Worm (Caenorhabditis elegans) whole organism, young adult: ENCODE results near the gene R05H11.2.

ENCODE experiments used
- D2030.7 ChIP-seq: fragments of 200-800 bp; sonication (Bioruptor generic); IDR thresholded peaks from 2 replicates; pipeline ENCODE4 v1.3.6; 2022; ENCODE audit warnings: missing genetic modification reagents, missing genetic modification characterization, missing compliant biosample characterization
- F10E7.11 ChIP-seq: sonication (generic microtip); optimal IDR thresholded peaks from 2 replicates; lab custom pipeline; 2017; ENCODE audit warnings: mild to moderate bottlenecking, missing genetic modification characterization, moderate library complexity, missing compliant biosample characterization
- F23B12.7 ChIP-seq: sonication (generic microtip); optimal IDR thresholded peaks from 2 replicates; lab custom pipeline; 2017; ENCODE audit warnings: missing genetic modification characterization, mild to moderate bottlenecking, missing compliant biosample characterization, antibody characterized with exemption, moderate library complexity; ENCODE audit not compliant: insufficient read depth
- F33H1.4 ChIP-seq: fragments of 200-800 bp; sonication (Bioruptor generic); IDR thresholded peaks from 2 replicates; pipeline ENCODE4 v1.3.6; 2022; ENCODE audit warnings: missing genetic modification reagents, missing genetic modification characterization, missing compliant biosample characterization
- F37B4.10 ChIP-seq: fragments of 200-800 bp; sonication (Bioruptor generic); IDR thresholded peaks from 2 replicates; pipeline ENCODE4 v1.3.6; 2022; ENCODE audit warnings: missing genetic modification characterization, missing compliant biosample characterization
- F49E8.2 ChIP-seq: sonication (generic microtip); optimal IDR thresholded peaks from 3 replicates; lab custom pipeline; 2017; ENCODE audit warnings: missing genetic modification characterization, mild to moderate bottlenecking, missing compliant biosample characterization, antibody characterized with exemption, moderate library complexity; ENCODE audit not compliant: insufficient read depth
- T26A5.8 ChIP-seq: sonication (generic microtip); optimal IDR thresholded peaks from 2 replicates; lab custom pipeline; 2016; ENCODE audit warnings: missing genetic modification characterization, missing compliant biosample characterization
- Y53F4B.3 ChIP-seq: fragments of 200-800 bp; sonication (Bioruptor generic); IDR thresholded peaks from 2 replicates; pipeline ENCODE4 v1.3.6; 2022; ENCODE audit warnings: missing genetic modification reagents, missing genetic modification characterization, missing compliant biosample characterization
- Y53G8AR.9 ChIP-seq: fragments of 200-800 bp; sonication (Bioruptor generic); conservative IDR thresholded peaks from 2 replicates; pipeline ENCODE4 v1.3.6; 2022; ENCODE audit warnings: missing genetic modification reagents, missing genetic modification characterization, missing compliant biosample characterization
- ama-1 ChIP-seq, 3 experiments: fragments of 150-350 bp in 1 of 3; sonication (generic microtip) in 2 of 3; optimal IDR thresholded peaks; 2 replicates each; lab custom pipeline; 2014 to 2018; ENCODE audit warnings: missing biosample characterization in 2 of 3, missing genetic modification characterization in 2 of 3, missing genetic modification reagents in 2 of 3
- athp-1 ChIP-seq: sonication (generic microtip); optimal IDR thresholded peaks from 2 replicates; lab custom pipeline; 2017; ENCODE audit warnings: mild to moderate bottlenecking, missing genetic modification characterization, missing compliant biosample characterization
- attf-3 ChIP-seq: fragments of 200-800 bp; sonication (Bioruptor generic); conservative IDR thresholded peaks from 2 replicates; pipeline ENCODE4 v1.3.6; 2022; ENCODE audit warnings: missing genetic modification reagents, missing genetic modification characterization, missing compliant biosample characterization
- attf-5 ChIP-seq: fragments of 200-800 bp; sonication (Bioruptor generic); optimal IDR thresholded peaks from 2 replicates; lab custom pipeline; 2018; ENCODE audit warnings: mild to moderate bottlenecking, missing genetic modification characterization, missing compliant biosample characterization
- cebp-1 ChIP-seq, 2 experiments: fragments of 200-800 bp in 1 of 2; sonication (Bioruptor generic) in 1 of 2; sonication (generic microtip) in 1 of 2; IDR thresholded peaks in 1 of 2; optimal IDR thresholded peaks in 1 of 2; 2 replicates each; pipeline versions ENCODE4 v1.3.6 to Lab custom; 2017 to 2022; ENCODE audit warnings: missing compliant biosample characterization in 2 of 2, missing genetic modification characterization in 2 of 2, mild to moderate bottlenecking in 1 of 2, missing genetic modification reagents in 1 of 2, moderate library complexity in 1 of 2
- cebp-2 ChIP-seq: fragments of 200-800 bp; sonication (Bioruptor generic); IDR thresholded peaks from 2 replicates; pipeline ENCODE4 v1.3.6; 2022; ENCODE audit warnings: missing genetic modification characterization, missing compliant biosample characterization
- die-1 ChIP-seq: sonication (generic microtip); optimal IDR thresholded peaks from 2 replicates; lab custom pipeline; 2016; ENCODE audit warnings: missing genotype, mild to moderate bottlenecking, missing genetic modification characterization, missing compliant biosample characterization
- dpff-1 ChIP-seq: sonication (generic microtip); optimal IDR thresholded peaks from 2 replicates; lab custom pipeline; 2017; ENCODE audit warnings: mild to moderate bottlenecking, missing genetic modification characterization, missing compliant biosample characterization
- egl-44 ChIP-seq: fragments of 200-800 bp; sonication (Bioruptor generic); IDR thresholded peaks from 2 replicates; pipeline ENCODE4 v1.3.6; 2022; ENCODE audit warnings: missing genetic modification reagents, missing genetic modification characterization, missing compliant biosample characterization
- him-1 ChIP-seq: sonication (generic microtip); optimal IDR thresholded peaks from 2 replicates; lab custom pipeline; 2016; ENCODE audit warnings: missing genotype, missing genetic modification reagents, missing genetic modification characterization, missing compliant biosample characterization
- hlh-12 ChIP-seq: sonication (generic microtip); optimal IDR thresholded peaks from 2 replicates; lab custom pipeline; 2016; ENCODE audit warnings: missing genetic modification characterization, missing compliant biosample characterization
- hmg-1.2 ChIP-seq: fragments of 200-800 bp; sonication (Bioruptor generic); IDR thresholded peaks from 2 replicates; pipeline ENCODE4 v1.3.6; 2022; ENCODE audit warnings: missing genetic modification reagents, missing genetic modification characterization, missing compliant biosample characterization
- let-607 ChIP-seq, 2 experiments: fragments of 200-800 bp in 1 of 2; sonication (Bioruptor generic) in 1 of 2; sonication (generic microtip) in 1 of 2; optimal IDR thresholded peaks; 2 replicates each; lab custom pipeline; 2016 to 2018; ENCODE audit warnings: mild to moderate bottlenecking in 2 of 2, missing compliant biosample characterization in 2 of 2, missing genetic modification characterization in 2 of 2, moderate library complexity in 2 of 2, missing genotype in 1 of 2
- lin-26 ChIP-seq: fragments of 200-800 bp; sonication (Bioruptor generic); IDR thresholded peaks from 2 replicates; pipeline ENCODE4 v1.3.6; 2022; ENCODE audit warnings: missing genetic modification reagents, missing genetic modification characterization, missing compliant biosample characterization
- lin-35 ChIP-seq, 3 experiments: fragments of 150-350 bp in 2 of 3; sonication (generic microtip) in 1 of 3; optimal IDR thresholded peaks; 2 replicates each; lab custom pipeline; 2014 to 2018; ENCODE audit warnings: missing biosample characterization in 3 of 3, missing genetic modification characterization in 3 of 3, missing genetic modification reagents in 3 of 3
- lsl-1 ChIP-seq: fragments of 200-800 bp; sonication (Bioruptor generic); optimal IDR thresholded peaks from 2 replicates; lab custom pipeline; 2018; ENCODE audit warnings: mild to moderate bottlenecking, missing genetic modification characterization, moderate library complexity, missing compliant biosample characterization
- madf-10 ChIP-seq: sonication (generic microtip); optimal IDR thresholded peaks from 2 replicates; lab custom pipeline; 2016; ENCODE audit warnings: mild to moderate bottlenecking, missing genetic modification characterization, missing compliant biosample characterization
- mcd-1 ChIP-seq: fragments of 200-800 bp; sonication (Bioruptor generic); IDR thresholded peaks from 2 replicates; pipeline ENCODE4 v1.3.6; 2022; ENCODE audit warnings: missing genetic modification reagents, missing genetic modification characterization, missing compliant biosample characterization
- mel-28 ChIP-seq: sonication (generic microtip); optimal IDR thresholded peaks from 2 replicates; lab custom pipeline; 2016; ENCODE audit warnings: borderline replicate concordance, mild to moderate bottlenecking, missing genetic modification characterization, missing compliant biosample characterization
- mxl-1 ChIP-seq: sonication (generic microtip); optimal IDR thresholded peaks from 2 replicates; lab custom pipeline; 2016; ENCODE audit warnings: missing genetic modification characterization, missing compliant biosample characterization
- nfyb-1 ChIP-seq: fragments of 200-800 bp; sonication (Bioruptor generic); IDR thresholded peaks from 2 replicates; pipeline ENCODE4 v1.3.6; 2022; ENCODE audit warnings: missing genetic modification reagents, missing genetic modification characterization, missing compliant biosample characterization
- nhr-80 ChIP-seq: sonication (generic microtip); optimal IDR thresholded peaks from 2 replicates; lab custom pipeline; 2016; ENCODE audit warnings: missing genetic modification characterization, missing compliant biosample characterization
- nhr-90 ChIP-seq: sonication (generic microtip); optimal IDR thresholded peaks from 2 replicates; lab custom pipeline; 2016; ENCODE audit warnings: missing genotype, mild to moderate bottlenecking, missing genetic modification characterization, missing compliant biosample characterization
- pha-4 ChIP-seq: fragments of 150-350 bp; sonication (generic microtip); optimal IDR thresholded peaks from 2 replicates; lab custom pipeline; 2014; ENCODE audit warnings: missing biosample characterization, missing genetic modification reagents, missing genetic modification characterization
- rec-8 ChIP-seq, 2 experiments: sonication (generic microtip); optimal IDR thresholded peaks; 2 replicates each; lab custom pipeline; 2016; ENCODE audit warnings: mild to moderate bottlenecking in 2 of 2, missing genetic modification characterization in 2 of 2, missing genetic modification reagents in 2 of 2, missing genotype in 2 of 2, missing biosample characterization in 1 of 2, missing compliant biosample characterization in 1 of 2, moderate library complexity in 1 of 2
- rpc-1 ChIP-seq, 2 experiments: fragments of 150-350 bp in 1 of 2; sonication (generic microtip) in 1 of 2; optimal IDR thresholded peaks; 2 replicates each; lab custom pipeline; 2014 to 2018; ENCODE audit warnings: missing biosample characterization in 1 of 2, missing genetic modification characterization in 1 of 2, missing genetic modification reagents in 1 of 2, missing genotype in 1 of 2
- snpc-4 ChIP-seq, 5 experiments: fragments of 150-350 bp in 1 of 5; sonication (generic microtip) in 4 of 5; optimal IDR thresholded peaks; 2 replicates each; lab custom pipeline; 2014 to 2018; ENCODE audit warnings: missing genetic modification characterization in 5 of 5, missing biosample characterization in 3 of 5, antibody characterized with exemption in 2 of 5, mild to moderate bottlenecking in 2 of 5, missing compliant biosample characterization in 2 of 5, missing genotype in 2 of 5, moderate library complexity in 2 of 5, missing genetic modification reagents in 1 of 5
- unc-62 ChIP-seq: fragments of 150-350 bp; optimal IDR thresholded peaks from 2 replicates; lab custom pipeline; 2014; ENCODE audit warnings: missing biosample characterization, missing genetic modification reagents, missing genetic modification characterization
- ztf-25 ChIP-seq: fragments of 200-800 bp; sonication (Bioruptor generic); IDR thresholded peaks from 2 replicates; pipeline ENCODE4 v1.3.6; 2022; ENCODE audit warnings: missing genetic modification reagents, missing genetic modification characterization, missing compliant biosample characterization
- ztf-26 ChIP-seq: sonication (generic microtip); optimal IDR thresholded peaks from 2 replicates; lab custom pipeline; 2017; ENCODE audit warnings: missing genetic modification characterization, missing compliant biosample characterization
- ztf-6 ChIP-seq: fragments of 200-800 bp; sonication (Bioruptor generic); IDR thresholded peaks from 2 replicates; pipeline ENCODE4 v1.3.6; 2022; ENCODE audit warnings: missing genetic modification reagents, missing genetic modification characterization, missing compliant biosample characterization

The R05H11.2 gene

ce11 chrIII:6805397-6805796 lies 7.3 kb downstream of the R05H11.2 start (continued):
- no peak for TF ChIP-seq ztf-25 (GFP tag; lab: Robert Waterston, UW)
- TF ChIP-seq Y53F4B.3, result no peak
- TF ChIP-seq attf-5 (GFP tag; lab: Kevin White, UChicago), result peak; percentile 17
- TF ChIP-seq nhr-80 (tag; lab: Kevin White, UChicago), result peak; percentile 19
- TF ChIP-seq him-1, result peak; percentile 65
- TF ChIP-seq egl-44 (GFP tag; lab: Robert Waterston, UW), result no peak
- no peak for TF ChIP-seq Y53G8AR.9 (GFP tag; lab: Robert Waterston, UW)
- TF ChIP-seq rpc-1 (optimal IDR thresholded peaks at IDR 0.05; lab: Kevin White, UChicago), result peak; percentile 61
- TF ChIP-seq rpc-1 (tag; optimal IDR thresholded peaks at IDR 0.05; lab: Kevin White, UChicago), result peak; percentile 77
- TF ChIP-seq F37B4.10 (GFP tag; lab: Robert Waterston, UW), result no peak
- TF ChIP-seq mxl-1 (tag; lab: Kevin White, UChicago), result peak; percentile 44
- peak; percentile 9 for TF ChIP-seq lsl-1 (GFP tag; lab: Kevin White, UChicago)
- no peak for TF ChIP-seq snpc-4 (GFP tag; optimal IDR thresholded peaks at IDR 0.05; lab: Kevin White, UChicago)
- TF ChIP-seq snpc-4 (tag; optimal IDR thresholded peaks at IDR 0.05; lab: Kevin White, UChicago), result no peak
- TF ChIP-seq cebp-2 (GFP tag; lab: Robert Waterston, UW), result no peak
- TF ChIP-seq let-607 (tag; optimal IDR thresholded peaks at IDR 0.05; lab: Kevin White, UChicago), result no peak
- no peak; the same call in 1 of the 2 replicates for TF ChIP-seq mcd-1 (GFP tag; lab: Robert Waterston, UW)
- peak; percentile 69 for TF ChIP-seq die-1 (tag; lab: Kevin White, UChicago)
- TF ChIP-seq ztf-26 (tag; lab: Kevin White, UChicago), result no peak
- peak; percentile 70; the same call in 1 of the 2 replicates for TF ChIP-seq nfyb-1 (GFP tag; lab: Robert Waterston, UW)
- no peak for TF ChIP-seq cebp-1 (GFP tag; IDR thresholded peaks at IDR 0.05; lab: Robert Waterston, UW)
- TF ChIP-seq cebp-1 (tag; optimal IDR thresholded peaks at IDR 0.05; lab: Kevin White, UChicago), result no peak
- no peak for TF ChIP-seq T26A5.8 (tag; lab: Kevin White, UChicago)
- TF ChIP-seq madf-10 (tag; lab: Kevin White, UChicago), result no peak
- no peak for TF ChIP-seq F10E7.11 (tag; lab: Kevin White, UChicago)
- TF ChIP-seq pha-4 (tag; lab: Kevin White, UChicago), result no peak
- TF ChIP-seq lin-35 (GFP tag; optimal IDR thresholded peaks at IDR 0.05; lab: Kevin White, UChicago), result no peak
- no peak for TF ChIP-seq F49E8.2 (tag; lab: Kevin White, UChicago)
- TF ChIP-seq mel-28, result no peak
- TF ChIP-seq attf-3 (GFP tag; lab: Robert Waterston, UW), result peak; percentile 26; the same call in 1 of the 2 replicates
- no peak for TF ChIP-seq hlh-12
- peak; percentile 68 for TF ChIP-seq hmg-1.2 (GFP tag; lab: Robert Waterston, UW)
- no peak for TF ChIP-seq D2030.7 (GFP tag; lab: Robert Waterston, UW)
- TF ChIP-seq ztf-6 (GFP tag; lab: Robert Waterston, UW), result no peak
- peak; percentile 10 for TF ChIP-seq athp-1 (tag; lab: Kevin White, UChicago)
- peak; percentile 64; the same call in 1 of the 2 replicates for TF ChIP-seq lin-26
- no peak for TF ChIP-seq dpff-1
- TF ChIP-seq F23B12.7 (tag; lab: Kevin White, UChicago), result peak; percentile 70
- TF ChIP-seq ama-1 (optimal IDR thresholded peaks at IDR 0.05; lab: Kevin White, UChicago), result no peak
- peak in 1 of 2 experiments; percentile 74 for TF ChIP-seq ama-1 (GFP tag; optimal IDR thresholded peaks at IDR 0.05; lab: Kevin White, UChicago)
- peak; percentile 16; the same call in 1 of the 2 replicates for TF ChIP-seq F33H1.4 (GFP tag; lab: Robert Waterston, UW)
- TF ChIP-seq unc-62 (GFP tag; lab: Kevin White, UChicago), result no peak
- TF ChIP-seq nhr-90, result peak; percentile 46
- no peak for TF ChIP-seq rec-8 (tag; optimal IDR thresholded peaks at IDR 0.05; lab: Kevin White, UChicago)
